Fruit fly (Drosophila melanogaster) S2 (cell line): ENCODE measurements around the gene CG32436.

Source experiments
- CG8478 ChIP-seq: fragments of >200 bp; optimal IDR thresholded peaks from 2 replicates; lab custom pipeline; 2018
- CTCF ChIP-seq, 2 experiments: fragments of >200 bp; optimal IDR thresholded peaks; 2 replicates each; lab custom pipeline; 2018

Gene CG32436

DNA sequence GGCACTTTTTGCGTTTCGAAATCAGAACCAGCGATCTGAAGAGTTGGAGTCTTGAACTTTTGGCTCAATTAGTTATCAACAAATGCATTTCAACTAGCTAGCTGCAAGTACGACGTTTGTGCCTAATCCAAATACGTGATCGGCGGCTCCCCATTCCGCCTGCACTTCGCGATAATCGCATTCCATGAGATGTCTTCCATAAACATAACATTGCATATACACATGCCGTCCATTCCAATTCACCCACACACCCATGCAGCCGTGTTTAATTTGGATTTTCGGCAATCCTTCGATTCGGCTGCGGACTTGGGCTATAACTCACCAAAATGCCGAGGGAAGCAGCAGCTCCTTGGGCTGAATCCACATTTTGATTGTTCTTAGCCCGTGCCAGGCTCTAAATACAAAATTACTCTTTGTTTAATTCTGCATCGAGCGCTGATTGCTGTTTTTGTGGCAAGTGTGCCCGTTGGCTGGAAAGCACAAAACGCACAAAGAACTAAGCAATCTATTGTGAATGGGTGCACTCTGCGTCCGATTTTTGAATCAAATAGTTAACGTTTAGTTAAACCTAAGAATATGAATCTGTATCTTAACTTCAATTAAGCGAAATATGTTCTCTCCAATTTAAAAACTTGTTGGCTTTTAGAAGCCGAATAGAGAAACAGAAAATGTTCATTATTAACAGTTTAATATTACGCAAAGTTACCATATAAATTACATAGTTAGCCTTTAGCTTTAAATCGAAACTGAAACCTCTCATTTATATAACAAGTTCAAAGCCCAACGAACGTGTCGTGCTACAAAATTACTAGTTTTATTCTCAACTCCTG, at the start of gene CG32436, which contains the start of gene Tbc1d8-9:
TSS of gene CG32436 (plus strand) at position 780 of the 830 bp plus-strand sequence.
TSS of gene Tbc1d8-9 (minus strand) at position 463 of the 830 bp plus-strand sequence.
- TF ChIP-seq CG8478 = no peak
- TF ChIP-seq CTCF (optimal IDR thresholded peaks at IDR 0.05; lab: Kevin White, UChicago) = no peak

DNA sequence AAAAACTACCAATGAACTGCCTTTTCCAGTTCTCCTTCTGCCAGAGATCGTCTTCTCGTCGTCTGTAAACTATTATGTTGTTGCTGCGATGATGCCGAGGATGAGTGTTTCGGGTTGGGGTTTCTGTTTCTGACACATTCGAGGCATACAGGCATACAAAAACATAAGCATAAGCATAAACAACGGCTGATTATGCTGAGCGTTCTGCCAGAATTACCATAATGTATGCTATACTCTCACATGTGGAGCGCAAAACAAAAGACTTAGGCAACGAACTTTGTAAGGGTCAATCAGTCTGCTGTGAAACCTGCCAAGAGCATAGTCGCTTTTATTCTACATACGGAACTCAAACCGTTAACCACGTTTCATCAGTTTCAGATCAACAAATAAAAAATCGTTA, 49.6 kb upstream of the CG32436 start, which contains the start of gene Cpr78Cb:
TSS of gene Cpr78Cb (plus strand) at position 291 of the 400 bp plus-strand sequence.
- TF ChIP-seq CG8478 = no peak
- no peak for TF ChIP-seq CTCF (optimal IDR thresholded peaks at IDR 0.05; lab: Kevin White, UChicago)

DNA sequence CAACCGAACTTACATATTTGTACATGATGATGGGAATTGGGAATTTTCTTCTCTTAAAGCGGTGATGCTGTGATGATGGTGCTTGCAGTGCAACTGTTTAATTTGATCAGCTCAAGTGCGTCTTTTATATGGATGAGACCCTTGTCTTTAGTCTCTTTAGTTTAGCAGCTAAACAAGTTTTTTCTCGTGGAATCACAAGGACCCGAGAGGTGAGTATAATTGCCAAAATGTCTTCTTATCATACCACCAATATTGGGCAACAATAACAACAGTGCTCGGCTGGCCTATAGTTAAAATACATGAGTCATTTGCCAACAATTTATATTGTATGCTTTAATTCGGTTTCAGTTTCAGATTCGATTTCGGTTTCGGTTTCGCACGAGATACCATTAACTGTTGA, 46.1 kb upstream of the CG32436 start, which contains the start of gene Edg78E:
TSS of gene Edg78E (minus strand) at position 101 of the 400 bp plus-strand sequence.
- no peak for TF ChIP-seq CG8478
- TF ChIP-seq CTCF (optimal IDR thresholded peaks at IDR 0.05; lab: Kevin White, UChicago) = no peak

DNA sequence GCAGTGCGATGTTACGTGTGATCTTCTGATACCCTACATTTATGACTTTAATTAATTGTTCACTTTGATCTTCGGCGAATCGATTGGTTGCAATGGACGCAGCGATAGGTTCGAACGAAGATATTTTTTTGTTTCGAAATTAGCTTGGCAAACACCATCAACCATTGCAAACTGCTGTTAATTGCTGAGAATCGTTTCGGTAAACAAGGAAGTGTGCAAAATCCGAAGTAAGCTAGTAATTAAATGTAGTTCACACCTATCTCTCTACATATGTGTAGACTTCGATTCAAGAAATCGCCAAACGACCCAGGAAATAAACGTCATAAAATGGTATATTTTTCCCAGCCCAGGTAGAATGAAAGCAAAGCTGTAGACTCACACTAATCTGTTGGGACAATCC, 45.5 kb upstream of the CG32436 start, which contains the start of gene CG43702:
TSS of gene CG43702 (plus strand) at position 301 of the 400 bp plus-strand sequence.
- TF ChIP-seq CTCF (optimal IDR thresholded peaks at IDR 0.05; lab: Kevin White, UChicago) (no peak), CG8478 (no peak)

DNA sequence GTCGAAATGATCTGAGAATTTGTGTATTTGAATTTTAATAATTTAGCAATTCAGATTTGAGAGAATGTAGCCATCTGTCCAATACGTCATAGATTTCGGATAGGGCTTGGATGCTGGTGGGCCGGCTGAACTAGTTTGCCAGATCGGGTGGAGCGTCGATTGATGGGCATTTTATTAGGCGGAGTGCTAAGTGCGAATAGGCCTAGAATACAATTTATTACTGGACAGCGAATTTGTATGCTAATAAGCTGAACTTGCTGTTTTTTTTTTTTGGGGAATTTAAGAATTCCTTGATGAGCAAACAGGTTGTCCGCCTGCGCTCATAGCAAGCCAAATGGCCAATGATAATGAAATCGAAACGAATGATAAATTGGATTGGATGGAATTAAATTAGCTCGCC, 44.6 kb upstream of the CG32436 start:
- TF ChIP-seq CTCF (optimal IDR thresholded peaks at IDR 0.05; lab: Kevin White, UChicago) (no peak), CG8478 (no peak)

DNA sequence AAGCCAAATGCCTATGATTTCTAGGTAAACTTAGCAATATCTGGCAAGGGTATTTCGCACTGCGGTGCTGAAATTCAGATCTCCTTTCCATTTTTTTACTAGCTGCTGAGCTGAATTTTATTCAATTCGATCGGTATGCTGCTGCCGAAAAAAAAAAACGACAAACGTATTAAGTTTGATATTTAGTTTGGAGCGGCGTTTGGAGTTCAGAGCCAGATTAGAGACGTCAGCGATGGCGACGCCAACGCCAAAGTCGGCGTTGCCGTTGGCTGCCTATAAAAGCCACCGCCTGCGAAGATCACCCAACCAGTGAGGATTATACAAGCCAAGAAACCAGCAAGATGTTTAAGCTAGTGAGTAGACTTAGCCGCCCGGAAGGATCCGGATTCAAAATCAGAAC, 43.6 kb upstream of the CG32436 start, which contains the start of gene Cpr78Cc:
TSS of gene Cpr78Cc (plus strand) at position 301 of the 400 bp plus-strand sequence.
- no peak for TF ChIP-seq CTCF (optimal IDR thresholded peaks at IDR 0.05; lab: Kevin White, UChicago)

DNA sequence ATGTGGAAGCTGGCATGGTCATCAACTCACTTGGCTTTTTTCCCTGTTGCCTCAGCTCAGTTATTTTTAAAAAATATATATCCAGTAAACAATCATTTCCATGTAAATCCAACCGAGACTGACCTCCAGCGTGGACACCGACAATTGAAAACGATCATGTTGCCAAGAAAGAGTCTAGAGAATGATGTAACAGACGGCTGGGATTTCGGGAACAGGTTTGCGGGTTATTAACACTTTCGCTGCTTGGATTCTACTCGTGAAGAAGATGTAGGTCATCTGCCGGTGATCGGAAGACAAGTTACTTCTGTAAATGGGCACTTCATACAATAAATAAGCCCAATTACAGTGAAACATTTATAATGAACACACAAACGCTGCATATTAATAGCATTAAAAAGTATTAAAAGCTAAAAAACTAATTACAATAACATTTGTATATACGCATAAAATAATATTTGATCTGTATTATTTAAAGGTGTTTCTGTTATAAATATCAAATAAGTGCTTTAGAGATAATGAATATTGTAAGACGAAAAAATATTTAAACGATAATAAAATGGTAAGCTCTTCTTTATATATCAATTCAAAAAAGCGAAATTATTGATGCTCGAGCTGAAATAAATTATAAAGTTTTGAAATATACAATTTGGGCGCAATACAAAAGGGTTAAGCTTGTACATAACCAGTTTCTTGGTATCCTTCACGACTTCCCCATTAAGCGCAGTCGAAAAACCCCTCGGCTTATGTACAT, 41.9 kb upstream of the CG32436 start:
- TF ChIP-seq CG8478 (no peak), CTCF (optimal IDR thresholded peaks at IDR 0.05; lab: Kevin White, UChicago) (no peak)

DNA sequence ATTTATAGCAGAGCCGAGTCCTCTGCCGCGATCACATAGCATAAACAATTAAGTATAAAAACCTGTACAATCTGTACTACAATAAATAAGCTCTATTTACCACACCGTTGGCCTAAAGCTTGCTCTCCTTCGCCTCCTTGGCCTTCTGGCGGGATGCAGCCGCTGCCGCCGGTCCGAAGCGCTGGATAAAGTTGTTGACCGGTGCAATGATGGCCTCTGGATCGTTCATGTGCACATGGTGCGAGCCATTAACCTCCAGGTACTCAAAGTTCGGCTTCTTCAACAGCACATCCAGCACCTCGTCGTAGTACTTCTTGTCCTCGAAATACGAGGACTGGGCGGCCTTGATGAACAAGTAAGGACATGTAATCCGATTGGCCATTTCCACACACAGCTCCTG, 41.3 kb upstream of the CG32436 start:
- no peak for TF ChIP-seq CTCF (optimal IDR thresholded peaks at IDR 0.05; lab: Kevin White, UChicago)
- TF ChIP-seq CG8478 = no peak

DNA sequence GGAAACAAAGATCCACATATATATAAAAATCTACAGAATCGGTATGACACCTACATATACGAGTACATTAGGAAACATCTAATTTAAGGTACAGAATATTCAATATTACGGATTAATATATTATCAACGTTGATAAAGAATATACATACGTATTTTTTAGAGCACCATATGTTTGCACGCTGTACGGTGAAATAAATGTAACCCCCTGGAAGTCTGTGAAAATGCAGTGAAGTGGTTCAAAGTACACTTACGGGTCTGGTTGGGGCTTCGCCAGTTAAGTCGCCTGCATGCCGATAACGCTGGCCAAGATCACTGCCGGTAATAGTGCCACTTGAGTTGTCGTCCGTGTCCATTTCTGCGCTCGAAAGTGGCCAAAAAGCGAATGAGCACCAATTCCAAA, 40.2 kb upstream of the CG32436 start:
- TF ChIP-seq CG8478 = no peak
- no peak for TF ChIP-seq CTCF (optimal IDR thresholded peaks at IDR 0.05; lab: Kevin White, UChicago)

DNA sequence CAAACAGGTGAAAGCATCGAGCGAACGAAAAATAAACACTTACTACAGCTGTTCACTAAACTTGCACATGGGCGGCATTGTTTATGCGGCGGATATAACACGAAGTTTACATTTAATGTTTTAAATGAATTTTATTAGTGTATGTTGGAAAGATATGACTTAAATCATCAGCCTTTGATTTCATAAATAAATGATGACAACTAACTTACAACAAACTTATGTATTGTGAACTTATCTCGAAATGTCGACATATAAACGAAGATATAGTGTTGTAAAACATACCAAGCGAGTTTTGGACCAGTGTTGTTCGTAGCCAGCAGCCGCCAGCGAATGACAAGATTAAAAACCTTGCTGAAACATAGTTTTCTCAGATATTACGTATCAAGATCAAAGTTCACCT, 39.4 kb upstream of the CG32436 start, which contains the start of the genes CG11309 and CG7632:
TSS of gene CG11309 (minus strand) at position 259 of the 400 bp plus-strand sequence.
TSS of gene CG7632 (plus strand) at position 298 of the 400 bp plus-strand sequence.
- TF ChIP-seq CTCF (optimal IDR thresholded peaks at IDR 0.05; lab: Kevin White, UChicago) (no peak), CG8478 (no peak)

DNA sequence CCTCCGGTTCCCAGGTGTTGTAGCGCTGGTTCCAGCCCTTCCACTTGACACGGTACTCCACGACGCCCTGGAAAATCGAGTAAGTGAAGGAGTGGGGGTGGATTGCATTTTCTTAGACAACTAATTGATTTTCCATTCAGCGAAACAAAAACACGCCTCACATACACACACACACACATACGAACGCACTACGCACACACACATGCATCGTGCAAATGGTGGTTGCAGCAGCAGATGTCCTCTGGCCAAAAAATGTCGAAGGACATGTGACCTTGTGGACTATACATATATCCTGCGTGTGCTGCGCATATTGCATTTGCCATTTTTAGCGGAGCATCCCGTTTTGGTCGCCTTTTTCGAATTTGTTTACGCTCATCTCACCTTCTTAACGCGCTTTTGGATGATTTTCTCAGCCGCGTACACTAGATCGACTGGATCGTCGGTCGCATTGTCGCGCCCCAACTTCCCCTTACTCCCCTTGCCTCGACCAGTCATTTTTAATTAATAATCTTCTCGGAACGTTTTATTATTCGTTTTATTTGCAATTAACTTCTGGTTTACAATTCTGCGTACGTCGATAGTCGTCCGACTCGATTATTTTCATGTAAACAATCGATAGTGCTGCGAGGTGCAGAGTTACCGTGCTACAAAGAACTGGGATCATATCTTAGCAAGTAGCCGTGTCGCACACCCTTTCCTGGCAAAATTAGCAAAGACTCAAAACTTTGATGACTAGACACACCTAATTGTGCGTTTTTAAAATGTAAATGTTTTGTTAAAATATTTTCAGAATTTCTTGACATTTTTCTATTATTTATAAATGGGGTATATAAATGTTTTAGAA, 26.2 kb upstream of the CG32436 start, which contains the start of gene Pc:
TSS of gene Pc (minus strand) at position 605 of the 844 bp plus-strand sequence.
- TF ChIP-seq CG8478 (no peak), CTCF (optimal IDR thresholded peaks at IDR 0.05; lab: Kevin White, UChicago) (peak; percentile 60 to 75)

DNA sequence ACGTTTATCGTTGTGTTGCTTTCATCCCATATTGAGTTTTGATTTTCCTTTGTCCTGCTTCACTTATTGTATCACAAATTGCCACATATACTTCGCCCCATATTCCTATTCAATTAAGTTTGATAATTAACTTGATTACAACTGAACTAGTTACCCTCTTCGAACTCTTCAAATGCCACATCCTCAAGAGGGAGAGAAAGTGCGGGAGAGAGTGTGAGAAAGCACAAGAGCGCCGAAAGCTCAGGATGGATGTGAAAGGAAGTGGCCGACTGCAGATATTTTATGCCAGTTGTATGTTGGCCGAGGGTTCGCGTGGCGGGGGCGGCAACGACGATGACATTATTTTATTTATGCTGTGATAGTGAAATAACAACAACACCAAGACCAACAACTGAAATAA, 25.4 kb upstream of the CG32436 start, which contains the start of gene Rab26:
TSS of gene Rab26 (plus strand) at position 301 of the 400 bp plus-strand sequence.
- TF ChIP-seq CTCF (optimal IDR thresholded peaks at IDR 0.05; lab: Kevin White, UChicago) = no peak
- no peak for TF ChIP-seq CG8478

DNA sequence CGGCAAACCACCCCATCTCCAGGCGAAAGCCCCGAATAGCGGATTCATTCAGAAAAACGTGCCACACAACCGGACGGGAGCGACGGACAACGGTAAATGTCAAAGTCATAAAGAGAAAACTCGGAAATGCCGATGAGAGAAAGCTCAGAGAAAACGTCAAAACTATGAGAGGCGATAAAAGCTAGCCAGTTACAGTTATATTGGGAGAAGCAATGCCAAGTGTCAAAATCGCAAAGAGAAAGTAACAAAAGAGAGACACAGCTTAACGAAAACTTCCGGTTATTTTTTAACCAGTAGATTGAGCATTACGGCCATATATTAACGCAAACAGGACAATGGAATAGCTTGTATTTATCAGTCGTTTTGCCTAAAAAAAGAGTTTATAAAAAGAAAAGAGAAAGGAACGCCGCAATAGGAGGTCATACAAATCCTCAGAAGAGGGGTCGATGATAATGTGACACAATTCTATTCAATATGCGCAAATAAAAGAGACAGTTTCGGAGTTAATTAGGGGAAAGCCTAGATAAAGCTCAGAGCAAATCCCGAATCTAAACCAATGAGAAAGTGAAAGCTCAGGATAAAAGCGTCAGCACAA, 24.4 kb upstream of the CG32436 start:
- TF ChIP-seq CTCF (optimal IDR thresholded peaks at IDR 0.05; lab: Kevin White, UChicago) (no peak), CG8478 (no peak)

DNA sequence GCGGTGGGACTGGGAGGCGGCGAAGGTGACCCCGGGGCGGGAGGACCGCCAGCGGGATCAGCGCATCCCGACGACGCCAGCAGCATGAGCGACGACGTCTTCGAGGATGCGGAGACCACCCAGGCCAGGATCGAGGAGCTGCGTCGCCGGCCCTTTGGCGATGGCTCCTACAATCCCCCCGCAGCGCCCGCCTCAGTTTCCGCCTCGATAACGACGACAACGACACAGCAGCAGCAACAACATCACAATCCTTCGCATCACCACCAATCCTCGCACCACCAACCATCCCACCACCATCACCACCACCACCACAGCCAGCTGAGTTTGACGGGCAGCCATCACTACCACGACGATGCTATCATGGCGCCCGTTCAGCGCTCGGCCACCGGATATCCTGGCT, 23.9 kb upstream of the CG32436 start:
- TF ChIP-seq CG8478 (no peak), CTCF (optimal IDR thresholded peaks at IDR 0.05; lab: Kevin White, UChicago) (no peak)
